Worm (Caenorhabditis elegans) whole organism, L1 larva: ENCODE data around the gene srm-2.

ENCODE experiments used
- ceh-82 ChIP-seq, 3 experiments: fragments of 150-350 bp in 1 of 3; sonication (generic microtip) in 2 of 3; optimal IDR thresholded peaks; 2 replicates each; lab custom pipeline; 2014 to 2017; ENCODE audit warnings: missing biosample characterization in 3 of 3, missing genetic modification characterization in 3 of 3
- fos-1 ChIP-seq: fragments of 150-350 bp; optimal IDR thresholded peaks from 2 replicates; lab custom pipeline; 2014; ENCODE audit warnings: missing biosample characterization, missing genetic modification characterization
- nhr-11 ChIP-seq: fragments of 150-350 bp; optimal IDR thresholded peaks from 2 replicates; lab custom pipeline; 2014; ENCODE audit warnings: missing biosample characterization, missing genetic modification characterization
- nhr-84 ChIP-seq: sonication (generic microtip); optimal IDR thresholded peaks from 2 replicates; lab custom pipeline; 2017; ENCODE audit warnings: missing biosample characterization, missing genetic modification characterization
- tbx-2 ChIP-seq: sonication (generic microtip); optimal IDR thresholded peaks from 2 replicates; lab custom pipeline; 2016; ENCODE audit warnings: missing genetic modification characterization, missing compliant biosample characterization
- ztf-11 ChIP-seq, 2 experiments: sonication (generic microtip); optimal IDR thresholded peaks; 2 replicates each; lab custom pipeline; 2016 to 2017; ENCODE audit warnings: missing genetic modification characterization in 2 of 2, missing biosample characterization in 1 of 2, missing compliant biosample characterization in 1 of 2

- TF ChIP-seq tbx-2 (no peak), nhr-84 (no peak), nhr-11 (no peak), fos-1 (tag; lab: Kevin White, UChicago) (no peak), ceh-82 (tag; optimal IDR thresholded peaks at IDR 0.05; lab: Kevin White, UChicago) (no peak), ztf-11 (tag; optimal IDR thresholded peaks at IDR 0.05; lab: Kevin White, UChicago) (no peak)
Observed at ce11 chrIV:5002448-5002847, 6.0 kb upstream of the srm-2 start, which contains the start of gene pes-1.
